Worm (Caenorhabditis elegans) whole organism, L2 larva: ENCODE results near the gene spp-27.

Source experiments
- alr-1 ChIP-seq: fragments of 150-350 bp; optimal IDR thresholded peaks from 2 replicates; lab custom pipeline; 2014; ENCODE audit warnings: missing biosample characterization, missing genetic modification characterization
- ceh-82 ChIP-seq: fragments of 150-350 bp; optimal IDR thresholded peaks from 2 replicates; lab custom pipeline; 2014; ENCODE audit warnings: missing biosample characterization, missing genetic modification characterization
- nhr-25 ChIP-seq: fragments of 150-350 bp; sonication (generic microtip); optimal IDR thresholded peaks from 3 replicates; lab custom pipeline; 2014; ENCODE audit warnings: missing biosample characterization, missing genetic modification characterization
- nhr-6 ChIP-seq: fragments of 150-350 bp; optimal IDR thresholded peaks from 2 replicates; lab custom pipeline; 2014; ENCODE audit warnings: missing biosample characterization, missing genetic modification characterization
- skn-1 ChIP-seq: sonication (generic microtip); optimal IDR thresholded peaks from 2 replicates; lab custom pipeline; 2017; ENCODE audit warnings: missing biosample characterization, missing genetic modification characterization
- unc-39 ChIP-seq: fragments of 150-350 bp; optimal IDR thresholded peaks from 2 replicates; lab custom pipeline; 2014; ENCODE audit warnings: missing biosample characterization, missing genetic modification characterization
- unc-62 ChIP-seq: fragments of 150-350 bp; optimal IDR thresholded peaks from 2 replicates; lab custom pipeline; 2014; ENCODE audit warnings: missing biosample characterization, missing genetic modification reagents, missing genetic modification characterization
- zag-1 ChIP-seq: fragments of 150-350 bp; optimal IDR thresholded peaks from 2 replicates; lab custom pipeline; 2014; ENCODE audit warnings: missing biosample characterization, missing genetic modification characterization
- ztf-1 ChIP-seq: fragments of 200-800 bp; sonication (Bioruptor generic); conservative IDR thresholded peaks from 2 replicates; pipeline ENCODE4 v1.3.6; 2022; ENCODE audit warnings: missing genetic modification characterization, missing compliant biosample characterization

- TF ChIP-seq zag-1 (tag; lab: Kevin White, UChicago), result no peak
- no peak for TF ChIP-seq ceh-82 (tag; lab: Kevin White, UChicago)
- no peak for TF ChIP-seq unc-62 (GFP tag; lab: Kevin White, UChicago)
- no peak for TF ChIP-seq nhr-25 (tag; lab: Kevin White, UChicago)
- TF ChIP-seq skn-1 (tag; lab: Kevin White, UChicago), result no peak
- TF ChIP-seq ztf-1 (GFP tag; lab: Robert Waterston, UW), result no peak
- TF ChIP-seq unc-39 (tag; lab: Kevin White, UChicago), result no peak
- TF ChIP-seq nhr-6 (tag; lab: Kevin White, UChicago), result no peak
- no peak for TF ChIP-seq alr-1 (tag; lab: Kevin White, UChicago)
Observed at ce11 chrV:6548309-6548708, 8.6 kb downstream of the spp-27 start.
